Worm (Caenorhabditis elegans): ENCODE data around the gene idpp-16.

Gene idpp-16

ce11 chrV:11638634-11639117, 32.4 kb upstream of the idpp-16 start (continued):
- TF ChIP-seq mep-1 (tag; optimal IDR thresholded peaks at IDR 0.05) (peak; percentile 43), ceh-88 (GFP tag; IDR thresholded peaks at IDR 0.05) (peak; percentile 57; the same call in 1 of the 2 replicates), lin-39 (tag; optimal IDR thresholded peaks at IDR 0.05) (no peak), efl-1 (optimal IDR thresholded peaks at IDR 0.05) (peak; percentile 26 to 39), efl-1 (GFP tag; optimal IDR thresholded peaks at IDR 0.05 in 1 of 2) (peak in 1 of 2 experiments; percentile 77), ets-5 (GFP tag; IDR thresholded peaks at IDR 0.05) (no peak), fkh-10 (GFP tag; optimal IDR thresholded peaks at IDR 0.05) (peak; percentile 61), unc-30 (tag; optimal IDR thresholded peaks at IDR 0.05) (no peak), tbx-2 (tag; optimal IDR thresholded peaks at IDR 0.05) (peak; percentile 36), alr-1 (tag; optimal IDR thresholded peaks at IDR 0.05; ENCODE audit: borderline replicate concordance) (no peak), pag-3 (tag; optimal IDR thresholded peaks at IDR 0.05; ENCODE audit: borderline replicate concordance, insufficient read depth) (no peak), sptf-1 (tag; optimal IDR thresholded peaks at IDR 0.05) (no peak), ztf-4 (tag; optimal IDR thresholded peaks at IDR 0.05) (no peak), elt-3 (tag; optimal IDR thresholded peaks at IDR 0.05) (no peak), lin-14 (GFP tag; optimal IDR thresholded peaks at IDR 0.05) (peak; percentile 95), unc-86 (tag; optimal IDR thresholded peaks at IDR 0.05) (peak; percentile 28), tlp-1 (tag; optimal IDR thresholded peaks at IDR 0.05) (no peak), sox-4 (tag; optimal IDR thresholded peaks at IDR 0.05) (no peak), zip-4 (GFP tag; optimal IDR thresholded peaks at IDR 0.05) (peak; percentile 23), ceh-90 (tag; optimal IDR thresholded peaks at IDR 0.05) (no peak), unc-130 (tag; optimal IDR thresholded peaks at IDR 0.05) (peak; percentile 15), nhr-28 (tag; optimal IDR thresholded peaks at IDR 0.05) (no peak), ama-1 (optimal IDR thresholded peaks at IDR 0.05) (no peak), skn-1 (tag; optimal IDR thresholded peaks at IDR 0.05) (no peak), jun-1 (tag; optimal IDR thresholded peaks at IDR 0.05) (peak; percentile 31), nhr-11 (tag; optimal IDR thresholded peaks at IDR 0.05) (no peak), nhr-84 (tag; optimal IDR thresholded peaks at IDR 0.05) (no peak), zag-1 (tag; optimal IDR thresholded peaks at IDR 0.05) (no peak), nhr-71 (tag; optimal IDR thresholded peaks at IDR 0.05) (peak; percentile 77), vab-15 (tag; optimal IDR thresholded peaks at IDR 0.05) (peak; percentile 4), ceh-8 (GFP tag; optimal IDR thresholded peaks at IDR 0.05) (peak; percentile 33)

DNA sequence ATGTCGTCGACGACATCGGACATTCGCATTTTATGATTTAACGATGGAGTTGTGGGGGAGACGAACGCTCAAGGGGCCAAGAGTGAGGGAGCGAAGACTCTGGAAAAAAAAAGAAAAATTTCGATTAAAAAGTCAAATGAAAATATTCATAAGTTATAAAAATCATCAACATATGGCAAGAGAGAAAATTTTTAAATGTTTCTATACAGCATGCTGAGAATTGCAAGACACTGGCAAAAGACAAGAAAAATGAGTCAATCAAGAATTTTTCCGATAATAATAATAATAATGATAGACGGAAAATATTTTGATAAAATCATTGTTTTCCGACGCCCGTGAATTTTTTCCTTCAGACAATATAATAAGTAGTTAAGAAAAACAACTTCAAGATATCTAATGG, 30.9 kb upstream of the idpp-16 start, which contains the start of gene sipa-1:
Gene sipa-1 (minus strand): TSS at position 101 of the 400 bp plus-strand sequence.
- no peak for TF ChIP-seq grh-1 (GFP tag; IDR thresholded peaks at IDR 0.05)
- no peak for TF ChIP-seq jun-1 (tag; optimal IDR thresholded peaks at IDR 0.05)
- TF ChIP-seq fkh-8 (tag; optimal IDR thresholded peaks at IDR 0.05), result no peak
- no peak for TF ChIP-seq nhr-90 (tag; optimal IDR thresholded peaks at IDR 0.05; ENCODE audit: poor library complexity)
- TF ChIP-seq mep-1 (tag; optimal IDR thresholded peaks at IDR 0.05), result no peak
- TF ChIP-seq nhr-84 (tag; optimal IDR thresholded peaks at IDR 0.05), result no peak
- TF ChIP-seq pax-3 (tag; optimal IDR thresholded peaks at IDR 0.05), result no peak
- no peak for TF ChIP-seq nhr-85 (tag)

ce11 chrV:11635587-11635986, 29.3 kb upstream of the idpp-16 start:
- TF ChIP-seq C34B4.2 (tag; optimal IDR thresholded peaks at IDR 0.05) (no peak), pag-3 (tag; optimal IDR thresholded peaks at IDR 0.05; ENCODE audit: borderline replicate concordance, insufficient read depth) (no peak), ceh-8 (GFP tag; optimal IDR thresholded peaks at IDR 0.05) (no peak), lin-39 (tag; optimal IDR thresholded peaks at IDR 0.05) (no peak), nhr-71 (tag; optimal IDR thresholded peaks at IDR 0.05) (no peak), pqm-1 (tag; optimal IDR thresholded peaks at IDR 0.05) (no peak), unc-130 (tag; optimal IDR thresholded peaks at IDR 0.05) (no peak), nhr-47 (tag; optimal IDR thresholded peaks at IDR 0.05) (no peak), ceh-90 (tag; optimal IDR thresholded peaks at IDR 0.05) (no peak), snu-23 (GFP tag; optimal IDR thresholded peaks at IDR 0.05) (no peak), unc-30 (tag; optimal IDR thresholded peaks at IDR 0.05) (no peak), rnt-1 (tag; optimal IDR thresholded peaks at IDR 0.05) (no peak), nhr-28 (tag; optimal IDR thresholded peaks at IDR 0.05) (no peak), ztf-11 (tag; optimal IDR thresholded peaks at IDR 0.05) (no peak), egl-13 (tag; optimal IDR thresholded peaks at IDR 0.05) (no peak), ceh-88 (GFP tag; IDR thresholded peaks at IDR 0.05) (no peak), sox-4 (tag; optimal IDR thresholded peaks at IDR 0.05) (no peak)

All from whole organism, L1 larva.